Fruit fly (Drosophila melanogaster) whole organism, embryonic: ENCODE measurements around the gene Drsl1.

Experiments
- ATbp ChIP-seq: fragments of 200-800 bp; sonication (Bioruptor generic); optimal IDR thresholded peaks from 2 replicates; lab custom pipeline; 2017; ENCODE audit warnings: missing biosample characterization, mild to moderate bottlenecking, missing genetic modification characterization, missing genetic modification reagents
- Antp ChIP-seq: fragments of 200-800 bp; sonication (Bioruptor generic); optimal IDR thresholded peaks from 3 replicates; lab custom pipeline; 2016; ENCODE audit warnings: missing biosample characterization, missing genetic modification characterization
- BEAF-32 ChIP-seq: fragments of 200-800 bp; sonication (Bioruptor generic); optimal IDR thresholded peaks from 3 replicates; lab custom pipeline; 2017; ENCODE audit warnings: missing biosample characterization, missing genetic modification characterization, mild to moderate bottlenecking, moderate library complexity, missing genetic modification reagents
- CG12071 ChIP-seq: fragments of 200-800 bp; sonication (Bioruptor generic); optimal IDR thresholded peaks from 3 replicates; lab custom pipeline; 2018; ENCODE audit warnings: missing biosample characterization, mild to moderate bottlenecking, missing genetic modification characterization
- CG13775 ChIP-seq: fragments of 200-800 bp; sonication (Bioruptor generic); optimal IDR thresholded peaks from 3 replicates; lab custom pipeline; 2017; ENCODE audit warnings: missing biosample characterization, mild to moderate bottlenecking, missing genetic modification characterization
- CG15514 ChIP-seq: fragments of 200-800 bp; sonication (Bioruptor generic); optimal IDR thresholded peaks from 3 replicates; lab custom pipeline; 2017; ENCODE audit warnings: missing biosample characterization, missing genetic modification characterization, mild to moderate bottlenecking, moderate library complexity, missing genetic modification reagents
- CG17829 ChIP-seq: fragments of 200-800 bp; optimal IDR thresholded peaks from 2 replicates; lab custom pipeline; 2019; ENCODE audit warnings: missing biosample characterization, mild to moderate bottlenecking, missing genetic modification characterization, moderate library complexity
- CG18764 ChIP-seq: fragments of 200-800 bp; sonication (Bioruptor generic); optimal IDR thresholded peaks from 3 replicates; lab custom pipeline; 2016; ENCODE audit warnings: missing biosample characterization, missing genetic modification characterization
- CG2712 ChIP-seq: fragments of 200-800 bp; optimal IDR thresholded peaks from 3 replicates; lab custom pipeline; 2019; ENCODE audit warnings: missing biosample characterization, mild to moderate bottlenecking, missing genetic modification characterization, moderate library complexity
- CG3281 ChIP-seq: fragments of 200-800 bp; sonication (Bioruptor generic); optimal IDR thresholded peaks from 3 replicates; lab custom pipeline; 2017; ENCODE audit warnings: missing biosample characterization, mild to moderate bottlenecking, missing genetic modification characterization
- CG3726 ChIP-seq: fragments of 200-800 bp; sonication (Bioruptor generic); IDR thresholded peaks from 3 replicates; pipeline ENCODE4, ENCODE4 v1.3.6; 2022; ENCODE audit warnings: missing biosample characterization, missing genetic modification characterization
- CG5180 ChIP-seq: fragments of 200-800 bp; sonication (Bioruptor generic); optimal IDR thresholded peaks from 3 replicates; lab custom pipeline; 2017; ENCODE audit warnings: missing biosample characterization, missing genetic modification characterization, mild to moderate bottlenecking, moderate library complexity, missing genetic modification reagents
- CG5953 ChIP-seq: fragments of 200-800 bp; sonication (Bioruptor generic); IDR thresholded peaks from 2 replicates; pipeline ENCODE4 v1.3.6; 2022; ENCODE audit warnings: missing biosample characterization, missing genetic modification characterization
- CG6765 ChIP-seq: fragments of 200-800 bp; sonication (Bioruptor generic); optimal IDR thresholded peaks from 3 replicates; lab custom pipeline; 2017; ENCODE audit warnings: missing biosample characterization, mild to moderate bottlenecking, missing genetic modification characterization
- CG6791 ChIP-seq: fragments of 200-800 bp; sonication (Bioruptor generic); IDR thresholded peaks from 3 replicates; pipeline ENCODE4 v1.3.6; 2022; ENCODE audit warnings: missing biosample characterization, missing genetic modification characterization; ENCODE audit not compliant: partially characterized antibody
- CG7372 ChIP-seq: fragments of 200-800 bp; sonication (Bioruptor generic); IDR thresholded peaks from 2 replicates; pipeline ENCODE4 v1.3.6; 2022; ENCODE audit warnings: missing biosample characterization, missing genetic modification characterization
- Dbx ChIP-seq: fragments of 200-800 bp; sonication (Bioruptor generic); IDR thresholded peaks from 3 replicates; pipeline ENCODE4 v1.3.6; 2022; ENCODE audit warnings: missing biosample characterization, missing genetic modification characterization
- Elba2 ChIP-seq: fragments of 200-800 bp; sonication (Bioruptor generic); optimal IDR thresholded peaks from 3 replicates; lab custom pipeline; 2016; ENCODE audit warnings: missing biosample characterization, missing genetic modification characterization
- Ets97D ChIP-seq: fragments of 200-800 bp; sonication (Bioruptor generic); optimal IDR thresholded peaks from 3 replicates; lab custom pipeline; 2016; ENCODE audit warnings: missing biosample characterization, missing genetic modification characterization
- Fer3 ChIP-seq: fragments of 200-800 bp; sonication (Bioruptor generic); optimal IDR thresholded peaks from 2 replicates; lab custom pipeline; 2018; ENCODE audit warnings: missing biosample characterization, mild to moderate bottlenecking, missing genetic modification characterization, moderate library complexity
- HLH3B ChIP-seq: fragments of 200-800 bp; sonication (Bioruptor generic); IDR thresholded peaks from 2 replicates; pipeline ENCODE4 v1.3.6; 2022; ENCODE audit warnings: missing biosample characterization, missing genetic modification characterization
- HLHmδ ChIP-seq: fragments of 200-800 bp; sonication (Bioruptor generic); optimal IDR thresholded peaks from 2 replicates; lab custom pipeline; 2018; ENCODE audit warnings: missing biosample characterization, mild to moderate bottlenecking, missing genetic modification characterization, moderate library complexity
- Hand ChIP-seq: fragments of 200-800 bp; sonication (Bioruptor generic); optimal IDR thresholded peaks from 2 replicates; lab custom pipeline; 2017; ENCODE audit warnings: mild to moderate bottlenecking, missing biosample characterization, missing genetic modification reagents, missing genetic modification characterization
- Jarid2 ChIP-seq: fragments of 200-800 bp; sonication (Bioruptor generic); optimal IDR thresholded peaks from 3 replicates; lab custom pipeline; 2017; ENCODE audit warnings: mild to moderate bottlenecking, missing biosample characterization, missing genetic modification reagents, missing genetic modification characterization
- Lhr ChIP-seq: fragments of 200-800 bp; sonication (Bioruptor generic); optimal IDR thresholded peaks from 3 replicates; lab custom pipeline; 2017; ENCODE audit warnings: mild to moderate bottlenecking, missing biosample characterization, missing genetic modification reagents, missing genetic modification characterization
- Lpt ChIP-seq: fragments of >200 bp; optimal IDR thresholded peaks from 2 replicates; lab custom pipeline; 2018; ENCODE audit warnings: missing biosample characterization, missing genetic modification characterization
- Med ChIP-seq: fragments of 200-800 bp; sonication (Bioruptor generic); peaks from one replicate; lab custom pipeline; 2016; ENCODE audit warnings: missing biosample characterization, missing genetic modification characterization, mild to moderate bottlenecking, inconsistent platforms, moderate library complexity
- Oli ChIP-seq: fragments of 200-800 bp; sonication (Bioruptor generic); optimal IDR thresholded peaks from 2 replicates; lab custom pipeline; 2018; ENCODE audit warnings: missing biosample characterization, mild to moderate bottlenecking, missing genetic modification characterization, moderate library complexity
- Pdp1 ChIP-seq, 2 experiments: fragments of 200-800 bp; sonication (Bioruptor generic); optimal IDR thresholded peaks; 3 replicates each; lab custom pipeline; 2016; ENCODE audit warnings: missing biosample characterization in 2 of 2, missing genetic modification characterization in 2 of 2, mild to moderate bottlenecking in 1 of 2, moderate library complexity in 1 of 2
- Sin3A ChIP-seq: fragments of >200 bp; optimal IDR thresholded peaks from 2 replicates; lab custom pipeline; 2018
- Sry-δ ChIP-seq: fragments of 200-800 bp; sonication (Bioruptor generic); optimal IDR thresholded peaks from 2 replicates; lab custom pipeline; 2016; ENCODE audit warnings: missing biosample characterization, missing genetic modification characterization
- ase ChIP-seq: fragments of 200-800 bp; sonication (Bioruptor generic); IDR thresholded peaks from 3 replicates; pipeline ENCODE4 v1.3.6; 2022; ENCODE audit warnings: missing biosample characterization, missing genetic modification characterization
- cg ChIP-seq: fragments of 200-800 bp; sonication (Bioruptor generic); optimal IDR thresholded peaks from 3 replicates; lab custom pipeline; 2019; ENCODE audit warnings: missing biosample characterization, mild to moderate bottlenecking, missing genetic modification characterization, moderate library complexity
- crp ChIP-seq, 2 experiments: fragments of 200-800 bp; sonication (Bioruptor generic); optimal IDR thresholded peaks; 2 replicates in 1 of 2; 3 replicates in 1 of 2; lab custom pipeline; 2017; ENCODE audit warnings: missing biosample characterization in 2 of 2, missing genetic modification characterization in 2 of 2, mild to moderate bottlenecking in 1 of 2, moderate library complexity in 1 of 2
- dm ChIP-seq: fragments of 200-800 bp; sonication (Bioruptor generic); optimal IDR thresholded peaks from 3 replicates; lab custom pipeline; 2016; ENCODE audit warnings: missing biosample characterization, missing genetic modification characterization
- dmrt99B ChIP-seq: fragments of 200-800 bp; sonication (Bioruptor generic); optimal IDR thresholded peaks from 2 replicates; lab custom pipeline; 2018; ENCODE audit warnings: missing biosample characterization, mild to moderate bottlenecking, missing genetic modification characterization, moderate library complexity
- ewg ChIP-seq: fragments of 200-800 bp; sonication (Bioruptor generic); optimal IDR thresholded peaks from 3 replicates; lab custom pipeline; 2017; ENCODE audit warnings: mild to moderate bottlenecking, missing biosample characterization, missing genetic modification reagents, missing genetic modification characterization
- gro ChIP-seq: fragments of 200-800 bp; sonication (Bioruptor generic); optimal IDR thresholded peaks from 2 replicates; lab custom pipeline; 2016; ENCODE audit warnings: missing biosample characterization, missing genetic modification characterization
- oc ChIP-seq: fragments of 200-800 bp; sonication (Bioruptor generic); optimal IDR thresholded peaks from 2 replicates; lab custom pipeline; 2018; ENCODE audit warnings: missing biosample characterization, mild to moderate bottlenecking, missing genetic modification characterization, moderate library complexity
- onecut ChIP-seq: fragments of 200-800 bp; sonication (Bioruptor generic); IDR thresholded peaks from 2 replicates; pipeline ENCODE4 v1.3.6; 2022; ENCODE audit warnings: missing biosample characterization, missing genetic modification characterization
- pan ChIP-seq, 4 experiments: fragments of >200 bp in 3 of 4; fragments of 200-800 bp in 1 of 4; sonication (Bioruptor generic) in 1 of 4; optimal IDR thresholded peaks in 3 of 4; IDR thresholded peaks in 1 of 4; 2 replicates each; pipeline versions ENCODE4 v1.3.6 to Lab custom; 2017 to 2022; ENCODE audit warnings: missing biosample characterization in 2 of 4, missing genetic modification characterization in 2 of 4, mixed read lengths in 1 of 4
- pnt ChIP-seq: fragments of 200-800 bp; sonication (Bioruptor generic); optimal IDR thresholded peaks from 3 replicates; lab custom pipeline; 2016; ENCODE audit warnings: missing biosample characterization, missing genetic modification characterization
- shn ChIP-seq: fragments of 200-800 bp; sonication (Bioruptor generic); optimal IDR thresholded peaks from 3 replicates; lab custom pipeline; 2016; ENCODE audit warnings: missing biosample characterization, missing genetic modification characterization
- tin ChIP-seq: fragments of 200-800 bp; sonication (Bioruptor generic); optimal IDR thresholded peaks from 3 replicates; lab custom pipeline; 2016; ENCODE audit warnings: missing biosample characterization, missing genetic modification characterization
- toy ChIP-seq: fragments of 200-800 bp; sonication (Bioruptor generic); IDR thresholded peaks from 2 replicates; pipeline ENCODE4 v1.3.6; 2022; ENCODE audit warnings: missing biosample characterization, missing genetic modification characterization
- ttk ChIP-seq: fragments of 200-800 bp; sonication (Bioruptor generic); IDR thresholded peaks from 2 replicates; pipeline ENCODE4 v2.1.2; 2022; ENCODE audit warnings: missing biosample characterization, missing genetic modification characterization
- wdn ChIP-seq: fragments of 200-800 bp; sonication (Bioruptor generic); IDR thresholded peaks from 2 replicates; pipeline ENCODE4 v1.3.6; 2022; ENCODE audit warnings: missing biosample characterization, missing genetic modification characterization
- wor ChIP-seq: fragments of 200-800 bp; sonication (Bioruptor generic); IDR thresholded peaks from 2 replicates; pipeline ENCODE4 v1.3.6; 2022; ENCODE audit warnings: missing biosample characterization, missing genetic modification characterization
- yki ChIP-seq: fragments of >200 bp; optimal IDR thresholded peaks from 3 replicates; lab custom pipeline; 2018

The Drsl1 gene

dm6 chr3L:3380225-3381043 lies 44.8 kb upstream of the Drsl1 start (continued):
- TF ChIP-seq CG6765 (GFP tag; lab: Kevin White, UChicago): no peak
- no peak for TF ChIP-seq Lhr
- TF ChIP-seq BEAF-32 (GFP tag; lab: Kevin White, UChicago): no peak
- no peak for TF ChIP-seq yki
- TF ChIP-seq wor (GFP tag; lab: Robert Waterston, UW): peak; percentile 56; the same call in 1 of the 2 replicates
- TF ChIP-seq crp (GFP tag; optimal IDR thresholded peaks at IDR 0.05; lab: Kevin White, UChicago): no peak
- no peak for TF ChIP-seq Jarid2
- TF ChIP-seq Med (GFP tag; lab: Kevin White, UChicago): peak; percentile 78
- TF ChIP-seq Elba2 (GFP tag; lab: Kevin White, UChicago): no peak
- no peak for TF ChIP-seq pnt (GFP tag; lab: Kevin White, UChicago)
- TF ChIP-seq wdn (GFP tag; lab: Robert Waterston, UW): no peak
- TF ChIP-seq CG2712 (tag; lab: Kevin White, UChicago): peak; percentile 61
- TF ChIP-seq CG17829 (tag; lab: Kevin White, UChicago): peak; percentile 47
- TF ChIP-seq Dbx (GFP tag; lab: Robert Waterston, UW): no peak
- peak; percentile 42 for TF ChIP-seq CG5180
- TF ChIP-seq HLHmδ (GFP tag; lab: Kevin White, UChicago): no peak
- no peak for TF ChIP-seq CG13775 (GFP tag; lab: Kevin White, UChicago)
- TF ChIP-seq Oli: peak; percentile 47
- TF ChIP-seq oc: peak; percentile 73
- TF ChIP-seq onecut (GFP tag; lab: Robert Waterston, UW): peak; percentile 40; the same call in 1 of the 2 replicates
- TF ChIP-seq CG3281 (GFP tag; lab: Kevin White, UChicago): no peak
- TF ChIP-seq Fer3 (tag; lab: Kevin White, UChicago): no peak
- peak; percentile 50 for TF ChIP-seq ttk
- 0 out of 2 replicates have a peak, but pooled peaks have one; percentile 39 for TF ChIP-seq CG5953 (GFP tag; lab: Robert Waterston, UW)
- no peak for TF ChIP-seq CG7372
- peak in 1 of 2 experiments; percentile 12 for TF ChIP-seq Pdp1 (GFP tag; optimal IDR thresholded peaks at IDR 0.05; lab: Kevin White, UChicago)
- peak; percentile 83 for TF ChIP-seq dmrt99B (tag; lab: Kevin White, UChicago)
- TF ChIP-seq CG18764 (GFP tag; lab: Kevin White, UChicago): peak; percentile 28
- TF ChIP-seq CG12071 (GFP tag; lab: Kevin White, UChicago): peak; percentile 27
- TF ChIP-seq tin (GFP tag; lab: Kevin White, UChicago): peak; percentile 43
- no peak for TF ChIP-seq Hand (GFP tag; lab: Kevin White, UChicago)
- no peak for TF ChIP-seq toy (GFP tag; lab: Robert Waterston, UW)
- no peak for TF ChIP-seq pan (optimal IDR thresholded peaks at IDR 0.05; lab: Kevin White, UChicago)
- TF ChIP-seq pan (GFP tag; optimal IDR thresholded peaks at IDR 0.05 in 1 of 2, IDR thresholded peaks at IDR 0.05 in 1 of 2): peak; percentile 39 to 40
- TF ChIP-seq CG6791 (GFP tag; lab: Robert Waterston, UW): no peak
- TF ChIP-seq ewg: peak; percentile 50
- no peak for TF ChIP-seq Sry-δ (GFP tag; lab: Kevin White, UChicago)
- TF ChIP-seq Sin3A (lab: Kevin White, UChicago): no peak
- no peak for TF ChIP-seq cg (GFP tag; lab: Kevin White, UChicago)
- TF ChIP-seq ase (GFP tag; lab: Robert Waterston, UW): no peak
- TF ChIP-seq HLH3B (GFP tag; lab: Robert Waterston, UW): peak; percentile 58
- TF ChIP-seq ATbp (GFP tag; lab: Kevin White, UChicago): peak; percentile 69
- TF ChIP-seq gro: no peak
- TF ChIP-seq CG3726: no peak
- TF ChIP-seq shn: no peak
- TF ChIP-seq dm (GFP tag; lab: Kevin White, UChicago): no peak
- no peak for TF ChIP-seq CG15514 (GFP tag; lab: Kevin White, UChicago)
- no peak for TF ChIP-seq Ets97D (GFP tag; lab: Kevin White, UChicago)
- TF ChIP-seq Lpt: no peak
- no peak for TF ChIP-seq Antp (GFP tag; lab: Kevin White, UChicago)
